Worm (Caenorhabditis elegans): ENCODE measurements around the gene clec-254.

Gene clec-254

DNA sequence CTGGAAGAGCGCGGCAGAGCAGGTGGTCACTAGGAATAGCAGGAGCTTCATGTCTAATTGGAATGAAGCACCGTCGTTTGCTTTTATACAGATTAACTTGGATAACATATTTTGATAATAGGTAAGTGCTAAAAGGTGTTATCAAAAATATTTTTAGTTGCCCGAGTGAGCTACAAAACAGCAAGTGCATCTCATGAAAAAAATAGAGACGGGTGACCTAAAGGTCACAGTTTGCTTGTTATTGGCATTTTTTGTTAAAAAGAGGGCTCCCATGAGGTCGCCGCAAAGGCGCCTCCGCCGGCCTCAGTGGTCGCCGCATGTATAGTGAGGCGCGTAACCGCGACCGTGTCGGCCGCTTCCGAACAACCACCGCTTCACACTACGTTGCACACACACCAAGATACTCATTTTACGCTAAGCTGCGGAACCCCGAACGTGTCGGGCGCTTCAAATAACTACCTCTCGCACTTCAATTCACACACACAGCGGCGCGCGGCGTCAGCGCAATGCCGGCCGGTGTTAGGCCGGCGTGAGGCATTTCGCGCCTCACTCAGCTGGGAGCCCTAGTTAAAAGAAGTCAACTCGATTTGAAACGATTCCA is 24.8 kb downstream of the clec-254 start, which contains the start of gene asp-19:
TSS of gene asp-19 (minus strand) at position 51 of the 601 bp plus-strand sequence.
- no peak for TF ChIP-seq efl-1 (optimal IDR thresholded peaks at IDR 0.05)
- TF ChIP-seq efl-1 (GFP tag; optimal IDR thresholded peaks at IDR 0.05 in 1 of 2) = no peak
- no peak for TF ChIP-seq aha-1 (tag; optimal IDR thresholded peaks at IDR 0.05)
- no peak for TF ChIP-seq ces-1 (GFP tag; optimal IDR thresholded peaks at IDR 0.05)
- no peak for TF ChIP-seq ets-5 (GFP tag; IDR thresholded peaks at IDR 0.05)
- TF ChIP-seq lin-14 (GFP tag; optimal IDR thresholded peaks at IDR 0.05) = no peak
- TF ChIP-seq dpl-1 (GFP tag; optimal IDR thresholded peaks at IDR 0.05) = no peak
- no peak for TF ChIP-seq ceh-8 (GFP tag; optimal IDR thresholded peaks at IDR 0.05)
- no peak for TF ChIP-seq unc-30 (tag; optimal IDR thresholded peaks at IDR 0.05)
- no peak for TF ChIP-seq nhr-84 (tag; optimal IDR thresholded peaks at IDR 0.05)
- no peak for TF ChIP-seq alr-1 (tag; optimal IDR thresholded peaks at IDR 0.05; ENCODE audit: borderline replicate concordance)
- TF ChIP-seq mdl-1 (tag; optimal IDR thresholded peaks at IDR 0.05) = no peak
- no peak for TF ChIP-seq fkh-4 (tag; optimal IDR thresholded peaks at IDR 0.05; ENCODE audit: borderline replicate concordance)
- TF ChIP-seq fkh-8 (tag; optimal IDR thresholded peaks at IDR 0.05) = no peak
- TF ChIP-seq nhr-237 (tag; optimal IDR thresholded peaks at IDR 0.05) = no peak
- TF ChIP-seq mep-1 (tag; optimal IDR thresholded peaks at IDR 0.05) = no peak
- TF ChIP-seq tlp-1 (tag; optimal IDR thresholded peaks at IDR 0.05) = no peak
- TF ChIP-seq lir-3 (tag; optimal IDR thresholded peaks at IDR 0.05; ENCODE audit: poor library complexity) = no peak
- no peak for TF ChIP-seq blmp-1 (tag; optimal IDR thresholded peaks at IDR 0.05)

DNA sequence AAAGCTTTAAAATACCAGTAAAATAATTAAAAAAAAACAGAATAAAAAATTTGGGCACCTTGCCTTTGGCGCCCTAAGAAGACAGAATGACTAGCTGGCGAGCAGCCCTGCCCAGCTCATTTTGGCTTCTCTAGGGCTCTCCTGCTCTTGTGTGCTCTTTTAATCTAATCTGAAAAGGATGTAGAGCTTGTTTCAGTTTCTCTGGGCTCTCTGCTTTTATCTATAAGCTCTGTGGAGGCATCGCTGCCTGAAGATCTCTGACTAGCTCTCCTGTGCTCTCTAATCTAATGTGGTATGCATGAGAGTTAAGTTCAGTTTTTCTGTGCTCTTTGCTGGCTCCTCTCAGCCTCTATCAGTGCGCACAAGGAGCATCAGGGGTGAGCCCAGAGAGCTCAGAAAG is 28.4 kb downstream of the clec-254 start:
- peak; percentile 23 for TF ChIP-seq fkh-10 (GFP tag; optimal IDR thresholded peaks at IDR 0.05)
- TF ChIP-seq egl-27 (tag; optimal IDR thresholded peaks at IDR 0.05) = no peak
- no peak for TF ChIP-seq nhr-20 (tag; optimal IDR thresholded peaks at IDR 0.05)
- no peak for TF ChIP-seq hlh-4 (tag; optimal IDR thresholded peaks at IDR 0.05)
- no peak for TF ChIP-seq aha-1 (tag; optimal IDR thresholded peaks at IDR 0.05)
- TF ChIP-seq efl-1 (optimal IDR thresholded peaks at IDR 0.05) = peak; percentile 0 to 10
- TF ChIP-seq efl-1 (GFP tag; optimal IDR thresholded peaks at IDR 0.05 in 1 of 2) = no peak
- no peak for TF ChIP-seq nhr-76 (tag; optimal IDR thresholded peaks at IDR 0.05)
- peak; percentile 32 for TF ChIP-seq fkh-8 (tag; optimal IDR thresholded peaks at IDR 0.05)
- no peak for TF ChIP-seq nhr-84 (tag; optimal IDR thresholded peaks at IDR 0.05)
- TF ChIP-seq nhr-90 (tag; optimal IDR thresholded peaks at IDR 0.05; ENCODE audit: poor library complexity) = no peak
- peak; percentile 14 for TF ChIP-seq unc-86 (tag; optimal IDR thresholded peaks at IDR 0.05)
- TF ChIP-seq ceh-82 (tag; optimal IDR thresholded peaks at IDR 0.05) = peak in 1 of 3 experiments; percentile 44
- TF ChIP-seq rnt-1 (tag; optimal IDR thresholded peaks at IDR 0.05) = no peak

DNA sequence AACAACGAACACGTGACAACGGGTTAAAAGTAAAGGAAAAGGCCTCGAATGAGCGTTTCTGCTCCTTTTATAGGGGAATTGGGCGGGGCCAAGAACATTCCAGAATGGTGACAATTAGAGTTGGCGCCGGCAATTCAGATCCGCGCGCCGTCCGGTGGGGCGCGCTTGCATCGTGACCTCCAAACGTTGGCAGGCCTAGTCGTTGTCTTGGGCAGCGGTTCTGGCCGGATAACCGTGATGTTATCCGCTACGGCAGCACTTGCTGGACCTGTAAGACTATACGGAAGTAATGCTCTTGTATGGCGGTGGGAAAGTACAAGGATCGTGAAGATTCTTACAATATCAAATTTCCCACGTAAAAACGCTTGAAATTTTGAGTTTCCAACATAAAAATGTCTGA is 29.4 kb downstream of the clec-254 start:
- peak; percentile 10 for TF ChIP-seq ceh-63 (GFP tag; optimal IDR thresholded peaks at IDR 0.05)
- TF ChIP-seq ztf-11 (tag; optimal IDR thresholded peaks at IDR 0.05) = peak in 1 of 2 experiments; percentile 10

DNA sequence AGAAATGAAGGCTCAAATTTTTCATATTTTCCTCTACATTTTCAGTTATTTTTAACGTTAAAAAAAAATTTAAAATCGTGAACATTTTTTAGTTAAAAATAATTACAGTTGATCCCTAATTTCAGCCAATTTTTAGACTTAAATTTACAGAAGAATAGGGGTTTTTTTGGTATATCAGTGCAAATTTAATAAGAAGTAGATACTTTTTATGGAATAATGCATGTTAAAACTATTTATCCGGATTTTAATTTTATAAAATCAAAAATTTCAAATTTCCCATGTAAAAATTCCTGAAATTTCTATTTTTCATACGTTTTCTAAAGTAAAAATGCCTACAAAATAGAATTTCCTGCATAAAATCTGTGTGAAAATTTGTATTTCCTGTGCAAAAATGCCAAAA is 30.2 kb downstream of the clec-254 start:
- TF ChIP-seq nhr-71 (tag; optimal IDR thresholded peaks at IDR 0.05) = no peak
- peak; percentile 97 for TF ChIP-seq alr-1 (tag; optimal IDR thresholded peaks at IDR 0.05; ENCODE audit: borderline replicate concordance)
- no peak for TF ChIP-seq F16B12.6 (tag; optimal IDR thresholded peaks at IDR 0.05)
- no peak for TF ChIP-seq hlh-4 (tag; optimal IDR thresholded peaks at IDR 0.05)
- TF ChIP-seq dsc-1 (tag; optimal IDR thresholded peaks at IDR 0.05) = no peak
- no peak for TF ChIP-seq ztf-4 (tag; optimal IDR thresholded peaks at IDR 0.05)

DNA sequence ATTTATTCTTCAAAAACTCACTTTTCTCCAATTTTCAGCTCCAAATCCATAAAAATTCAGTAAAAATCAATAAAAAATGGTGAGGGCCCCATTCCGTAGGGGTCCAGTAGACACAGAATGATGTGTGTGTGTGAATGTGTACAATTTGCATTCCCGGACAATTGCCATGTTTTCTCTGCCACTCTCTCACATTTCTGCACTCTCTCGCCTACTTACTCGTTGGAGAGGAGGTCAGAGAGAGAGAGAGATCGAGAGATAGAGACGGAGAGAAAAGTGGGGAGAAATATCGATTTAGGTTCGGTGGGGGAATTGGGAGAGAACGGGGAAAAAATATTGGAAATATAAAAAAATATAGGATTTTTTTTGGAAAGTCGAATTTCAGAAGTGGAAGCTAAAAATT is 30.6 kb downstream of the clec-254 start:
- peak; percentile 37 for TF ChIP-seq sox-4 (tag; optimal IDR thresholded peaks at IDR 0.05)
- peak; percentile 39 for TF ChIP-seq ceh-63 (GFP tag; optimal IDR thresholded peaks at IDR 0.05)
- TF ChIP-seq mab-9 (GFP tag; IDR thresholded peaks at IDR 0.05) = no peak
- no peak for TF ChIP-seq aly-2 (tag; optimal IDR thresholded peaks at IDR 0.05)
- TF ChIP-seq tlp-1 (tag; optimal IDR thresholded peaks at IDR 0.05) = no peak
- TF ChIP-seq lin-14 (GFP tag; optimal IDR thresholded peaks at IDR 0.05) = no peak
- peak; percentile 93 for TF ChIP-seq tbx-2 (tag; optimal IDR thresholded peaks at IDR 0.05)
- TF ChIP-seq lir-3 (tag; optimal IDR thresholded peaks at IDR 0.05; ENCODE audit: poor library complexity) = no peak
- TF ChIP-seq lin-35 (GFP tag; optimal IDR thresholded peaks at IDR 0.05) = peak; percentile 70 to 89
- TF ChIP-seq snpc-4 (tag; optimal IDR thresholded peaks at IDR 0.05) = peak; percentile 86
- no peak for TF ChIP-seq nhr-28 (tag; optimal IDR thresholded peaks at IDR 0.05)
- peak; percentile 30 for TF ChIP-seq lin-39 (tag; optimal IDR thresholded peaks at IDR 0.05)
- TF ChIP-seq F16B12.6 (tag; optimal IDR thresholded peaks at IDR 0.05) = peak; percentile 58
- no peak for TF ChIP-seq ceh-8 (GFP tag; optimal IDR thresholded peaks at IDR 0.05)
- TF ChIP-seq Y116A8C.19 (tag; optimal IDR thresholded peaks at IDR 0.05; ENCODE audit: borderline replicate concordance) = no peak
- no peak for TF ChIP-seq fkh-8 (tag; optimal IDR thresholded peaks at IDR 0.05)
- TF ChIP-seq unc-62 (GFP tag; optimal IDR thresholded peaks at IDR 0.05) = no peak
- peak; percentile 94 for TF ChIP-seq snu-23 (GFP tag; optimal IDR thresholded peaks at IDR 0.05)
